Fruit fly (Drosophila melanogaster) whole organism, embryonic: ENCODE data around the gene Ppat-Dpck.

Experiments used
- Ada2b ChIP-seq: fragments of 200-800 bp; sonication (Bioruptor generic); IDR thresholded peaks from 2 replicates; pipeline ENCODE4 v1.3.6; 2022; ENCODE audit warnings: missing biosample characterization, missing genetic modification characterization
- C15 ChIP-seq: fragments of 200-800 bp; sonication (Bioruptor generic); IDR thresholded peaks from 3 replicates; pipeline ENCODE4 v1.3.6; 2022; ENCODE audit warnings: missing biosample characterization, missing genetic modification characterization
- CG10274 ChIP-seq: fragments of 200-800 bp; sonication (Bioruptor generic); optimal IDR thresholded peaks from 3 replicates; lab custom pipeline; 2017; ENCODE audit warnings: missing biosample characterization, mild to moderate bottlenecking, missing genetic modification characterization
- CG13296 ChIP-seq: fragments of 200-800 bp; sonication (Bioruptor generic); optimal IDR thresholded peaks from 3 replicates; lab custom pipeline; 2018; ENCODE audit warnings: missing biosample characterization, mild to moderate bottlenecking, missing genetic modification characterization
- CG13424 ChIP-seq: fragments of 200-800 bp; sonication (Bioruptor generic); optimal IDR thresholded peaks from 2 replicates; lab custom pipeline; 2019; ENCODE audit warnings: missing biosample characterization, mild to moderate bottlenecking, missing genetic modification characterization, moderate library complexity
- CG13894 ChIP-seq: fragments of 200-800 bp; sonication (Bioruptor generic); optimal IDR thresholded peaks from 3 replicates; lab custom pipeline; 2018; ENCODE audit warnings: missing biosample characterization, mild to moderate bottlenecking, missing genetic modification characterization, moderate library complexity
- CG1529 ChIP-seq: fragments of 200-800 bp; sonication (Bioruptor generic); optimal IDR thresholded peaks from 3 replicates; lab custom pipeline; 2018; ENCODE audit warnings: missing biosample characterization, missing genetic modification characterization
- CG1603 ChIP-seq: fragments of 200-800 bp; sonication (Bioruptor generic); optimal IDR thresholded peaks from 2 replicates; lab custom pipeline; 2019; ENCODE audit warnings: missing biosample characterization, mild to moderate bottlenecking, missing genetic modification characterization, moderate library complexity
- CG1647 ChIP-seq: fragments of 200-800 bp; sonication (Bioruptor generic); optimal IDR thresholded peaks from 3 replicates; lab custom pipeline; 2016; ENCODE audit warnings: missing biosample characterization, missing genetic modification characterization
- CG17359 ChIP-seq: fragments of 200-800 bp; sonication (Bioruptor generic); optimal IDR thresholded peaks from 3 replicates; lab custom pipeline; 2018; ENCODE audit warnings: missing biosample characterization, mild to moderate bottlenecking, missing genetic modification characterization, moderate library complexity
- CG2678 ChIP-seq: fragments of 200-800 bp; sonication (Bioruptor generic); optimal IDR thresholded peaks from 3 replicates; lab custom pipeline; 2019; ENCODE audit warnings: missing biosample characterization, mild to moderate bottlenecking, missing genetic modification characterization, moderate library complexity
- CG3065 ChIP-seq: fragments of 200-800 bp; sonication (Bioruptor generic); optimal IDR thresholded peaks from 2 replicates; lab custom pipeline; 2016; ENCODE audit warnings: missing biosample characterization, missing genetic modification characterization
- CG3281 ChIP-seq: fragments of 200-800 bp; sonication (Bioruptor generic); optimal IDR thresholded peaks from 3 replicates; lab custom pipeline; 2017; ENCODE audit warnings: missing biosample characterization, mild to moderate bottlenecking, missing genetic modification characterization
- CG34224 ChIP-seq: fragments of 200-800 bp; sonication (Bioruptor generic); IDR thresholded peaks from 3 replicates; pipeline ENCODE4 v1.3.6; 2022; ENCODE audit warnings: missing biosample characterization, missing genetic modification characterization; ENCODE audit not compliant: partially characterized antibody
- CG5245 ChIP-seq: fragments of 200-800 bp; sonication (Bioruptor generic); optimal IDR thresholded peaks from 3 replicates; lab custom pipeline; 2016; ENCODE audit warnings: missing biosample characterization, missing genetic modification characterization
- CG6272 ChIP-seq: fragments of 200-800 bp; sonication (Bioruptor generic); IDR thresholded peaks from 2 replicates; pipeline ENCODE4 v1.3.6; 2022; ENCODE audit warnings: missing biosample characterization, missing genetic modification characterization
- CG6683 ChIP-seq: fragments of 200-800 bp; sonication (Bioruptor generic); optimal IDR thresholded peaks from 2 replicates; lab custom pipeline; 2017; ENCODE audit warnings: missing biosample characterization, mild to moderate bottlenecking, missing genetic modification characterization, missing genetic modification reagents
- CG7372 ChIP-seq: fragments of 200-800 bp; sonication (Bioruptor generic); IDR thresholded peaks from 2 replicates; pipeline ENCODE4 v1.3.6; 2022; ENCODE audit warnings: missing biosample characterization, missing genetic modification characterization
- CG9932 ChIP-seq: fragments of 200-800 bp; sonication (Bioruptor generic); IDR thresholded peaks from 2 replicates; pipeline ENCODE4 v1.3.6; 2022; ENCODE audit warnings: missing biosample characterization, missing genetic modification characterization
- CHES-1-like ChIP-seq: fragments of 200-800 bp; sonication (Bioruptor generic); optimal IDR thresholded peaks from 2 replicates; lab custom pipeline; 2016; ENCODE audit warnings: missing biosample characterization, missing genetic modification characterization
- Dek ChIP-seq: fragments of 200-800 bp; sonication (Bioruptor generic); optimal IDR thresholded peaks from 3 replicates; lab custom pipeline; 2019; ENCODE audit warnings: missing biosample characterization, mild to moderate bottlenecking, missing genetic modification characterization, moderate library complexity
- Dref ChIP-seq: fragments of 200-800 bp; sonication (Bioruptor generic); IDR thresholded peaks from 2 replicates; pipeline ENCODE4 v1.3.6; 2022; ENCODE audit warnings: missing biosample characterization, missing genetic modification characterization
- H2.0 ChIP-seq: fragments of 200-800 bp; sonication (Bioruptor generic); IDR thresholded peaks from 2 replicates; pipeline ENCODE4 v1.3.6; 2022; ENCODE audit warnings: missing biosample characterization, missing genetic modification characterization
- Hsf ChIP-seq: fragments of 200-800 bp; sonication (Bioruptor generic); optimal IDR thresholded peaks from 3 replicates; lab custom pipeline; 2016; ENCODE audit warnings: missing biosample characterization, missing genetic modification characterization
- Med ChIP-seq: fragments of 200-800 bp; sonication (Bioruptor generic); peaks from one replicate; lab custom pipeline; 2016; ENCODE audit warnings: missing biosample characterization, missing genetic modification characterization, mild to moderate bottlenecking, inconsistent platforms, moderate library complexity
- Mrtf ChIP-seq: fragments of 200-800 bp; sonication (Bioruptor generic); IDR thresholded peaks from 3 replicates; pipeline ENCODE4 v1.3.6; 2022; ENCODE audit warnings: missing biosample characterization, missing genetic modification characterization
- NC2β ChIP-seq: fragments of 200-800 bp; sonication (Bioruptor generic); optimal IDR thresholded peaks from 2 replicates; lab custom pipeline; 2016; ENCODE audit warnings: missing biosample characterization, missing genetic modification characterization
- Neu2 ChIP-seq: fragments of 200-800 bp; sonication (Bioruptor generic); optimal IDR thresholded peaks from 3 replicates; lab custom pipeline; 2016; ENCODE audit warnings: missing biosample characterization, missing genetic modification characterization, borderline replicate concordance
- NfI ChIP-seq: fragments of 200-800 bp; sonication (Bioruptor generic); optimal IDR thresholded peaks from 3 replicates; lab custom pipeline; 2018; ENCODE audit warnings: missing biosample characterization, mild to moderate bottlenecking, missing genetic modification characterization, moderate library complexity
- Oaz ChIP-seq: fragments of 200-800 bp; sonication (Bioruptor generic); IDR thresholded peaks from 2 replicates; pipeline ENCODE4 v1.3.6; 2022; ENCODE audit warnings: missing biosample characterization, missing genetic modification characterization
- Side ChIP-seq: fragments of 200-800 bp; sonication (Bioruptor generic); optimal IDR thresholded peaks from 2 replicates; lab custom pipeline; 2016; ENCODE audit warnings: missing biosample characterization, missing genetic modification characterization
- Sry-β ChIP-seq: fragments of 200-800 bp; sonication (Bioruptor generic); optimal IDR thresholded peaks from 2 replicates; lab custom pipeline; 2018; ENCODE audit warnings: missing biosample characterization, mild to moderate bottlenecking, missing genetic modification characterization, moderate library complexity
- Xrp1 ChIP-seq: fragments of 200-800 bp; sonication (Bioruptor generic); IDR thresholded peaks from 2 replicates; pipeline ENCODE4 v1.3.6; 2022; ENCODE audit warnings: missing biosample characterization, missing genetic modification characterization
- al ChIP-seq: fragments of 200-800 bp; sonication (Bioruptor generic); IDR thresholded peaks from 2 replicates; pipeline ENCODE4 v1.3.6; 2022; ENCODE audit warnings: missing biosample characterization, missing genetic modification characterization
- amos ChIP-seq: fragments of 200-800 bp; sonication (Bioruptor generic); IDR thresholded peaks from 2 replicates; pipeline ENCODE4 v1.3.6; 2022; ENCODE audit warnings: missing biosample characterization, missing genetic modification characterization; ENCODE audit not compliant: partially characterized antibody
- ara ChIP-seq: fragments of 200-800 bp; sonication (Bioruptor generic); IDR thresholded peaks from 2 replicates; pipeline ENCODE4 v1.3.6; 2022; ENCODE audit warnings: missing biosample characterization, missing genetic modification characterization
- bowl ChIP-seq: fragments of 200-800 bp; sonication (Bioruptor generic); IDR thresholded peaks from 2 replicates; pipeline ENCODE4 v1.3.6; 2022; ENCODE audit warnings: missing biosample characterization, missing genetic modification characterization
- bsh ChIP-seq, 2 experiments: fragments of 200-800 bp; sonication (Bioruptor generic); optimal IDR thresholded peaks; 2 replicates each; lab custom pipeline; 2017 to 2018; ENCODE audit warnings: mild to moderate bottlenecking in 2 of 2, missing biosample characterization in 2 of 2, missing genetic modification characterization in 2 of 2, moderate library complexity in 1 of 2
- da ChIP-seq: fragments of 200-800 bp; sonication (Bioruptor generic); optimal IDR thresholded peaks from 2 replicates; lab custom pipeline; 2016; ENCODE audit warnings: missing biosample characterization, missing genetic modification characterization
- ems ChIP-seq: fragments of 200-800 bp; sonication (Bioruptor generic); optimal IDR thresholded peaks from 3 replicates; lab custom pipeline; 2016; ENCODE audit warnings: missing biosample characterization, missing genetic modification characterization
- eyg ChIP-seq: fragments of 200-800 bp; sonication (Bioruptor generic); optimal IDR thresholded peaks from 3 replicates; lab custom pipeline; 2016; ENCODE audit warnings: missing biosample characterization, missing genetic modification characterization
- gce ChIP-seq: fragments of 200-800 bp; sonication (Bioruptor generic); IDR thresholded peaks from 3 replicates; pipeline ENCODE4 v1.3.6; 2022; ENCODE audit warnings: missing biosample characterization, missing genetic modification characterization
- gfzf ChIP-seq: fragments of 200-800 bp; sonication (Bioruptor generic); optimal IDR thresholded peaks from 2 replicates; lab custom pipeline; 2016; ENCODE audit warnings: missing biosample characterization, mild to moderate bottlenecking, missing genetic modification characterization, moderate library complexity
- nmo ChIP-seq: fragments of 200-800 bp; sonication (Bioruptor generic); optimal IDR thresholded peaks from 2 replicates; lab custom pipeline; 2018; ENCODE audit warnings: missing biosample characterization, mild to moderate bottlenecking, missing genetic modification characterization, moderate library complexity
- nom ChIP-seq: fragments of 200-800 bp; sonication (Bioruptor generic); optimal IDR thresholded peaks from 2 replicates; lab custom pipeline; 2017; ENCODE audit warnings: missing biosample characterization, missing genetic modification characterization, mild to moderate bottlenecking, moderate library complexity, missing genetic modification reagents
- psq ChIP-seq: fragments of 200-800 bp; sonication (Bioruptor generic); optimal IDR thresholded peaks from 2 replicates; lab custom pipeline; 2017; ENCODE audit warnings: missing biosample characterization, missing genetic modification characterization
- schlank ChIP-seq: fragments of 200-800 bp; sonication (Bioruptor generic); optimal IDR thresholded peaks from 2 replicates; lab custom pipeline; 2018; ENCODE audit warnings: missing biosample characterization, mild to moderate bottlenecking, missing genetic modification characterization
- slbo ChIP-seq: fragments of 200-800 bp; sonication (Bioruptor generic); IDR thresholded peaks from 2 replicates; pipeline ENCODE4 v1.3.6; 2022; ENCODE audit warnings: missing biosample characterization, missing genetic modification characterization
- slou ChIP-seq: fragments of 200-800 bp; sonication (Bioruptor generic); optimal IDR thresholded peaks from 3 replicates; lab custom pipeline; 2016; ENCODE audit warnings: missing biosample characterization, missing genetic modification characterization
- stwl ChIP-seq: fragments of 200-800 bp; sonication (Bioruptor generic); optimal IDR thresholded peaks from 3 replicates; lab custom pipeline; 2018; ENCODE audit warnings: missing biosample characterization, mild to moderate bottlenecking, missing genetic modification characterization, moderate library complexity
- z ChIP-seq: fragments of 200-800 bp; sonication (Bioruptor generic); IDR thresholded peaks from 3 replicates; pipeline ENCODE4 v1.3.6; 2022; ENCODE audit warnings: missing biosample characterization, missing genetic modification characterization
- zfh2 ChIP-seq: fragments of 200-800 bp; sonication (Bioruptor generic); optimal IDR thresholded peaks from 2 replicates; lab custom pipeline; 2016; ENCODE audit warnings: missing biosample characterization, missing genetic modification characterization

Gene Ppat-Dpck

dm6 chr3L:5808101-5808433, 39.5 kb upstream of the Ppat-Dpck start (continued):
- no peak for TF ChIP-seq gfzf (GFP tag; lab: Kevin White, UChicago)
- TF ChIP-seq bowl (GFP tag; lab: Robert Waterston, UW), result no peak
- TF ChIP-seq CG13424 (tag; lab: Kevin White, UChicago), result peak; percentile 6
- peak; percentile 46 for TF ChIP-seq CG2678
- TF ChIP-seq psq (GFP tag; lab: Kevin White, UChicago), result no peak
- peak; percentile 42 for TF ChIP-seq zfh2
- TF ChIP-seq Sry-β (GFP tag; lab: Kevin White, UChicago), result no peak
- no peak for TF ChIP-seq CG1647 (GFP tag; lab: Kevin White, UChicago)
- peak; percentile 40 for TF ChIP-seq nmo
- peak; percentile 10 for TF ChIP-seq Side (GFP tag; lab: Kevin White, UChicago)
- peak; percentile 8 for TF ChIP-seq Dek (tag; lab: Kevin White, UChicago)
- peak; percentile 41 for TF ChIP-seq CG17359
- TF ChIP-seq CG34224 (GFP tag; lab: Robert Waterston, UW), result no peak
- no peak for TF ChIP-seq Oaz (GFP tag; lab: Robert Waterston, UW)
- TF ChIP-seq Mrtf, result no peak
- TF ChIP-seq CG10274 (GFP tag; lab: Kevin White, UChicago), result peak; percentile 41
- no peak for TF ChIP-seq CG6683
- TF ChIP-seq Xrp1, result 0 out of 2 replicates have a peak, but pooled peaks have one; percentile 9
- TF ChIP-seq CG1603, result no peak
- peak; percentile 54; the same call in 1 of the 2 replicates for TF ChIP-seq CG9932
- TF ChIP-seq NC2β (GFP tag; lab: Kevin White, UChicago), result no peak
- no peak for TF ChIP-seq H2.0 (GFP tag; lab: Robert Waterston, UW)
- TF ChIP-seq CG6272 (GFP tag; lab: Robert Waterston, UW), result no peak
- TF ChIP-seq nom (GFP tag; lab: Kevin White, UChicago), result peak; percentile 71
- TF ChIP-seq eyg (GFP tag; lab: Kevin White, UChicago), result no peak
- no peak for TF ChIP-seq stwl
- 0 out of 2 replicates have a peak, but pooled peaks have one; percentile 20 for TF ChIP-seq al (GFP tag; lab: Robert Waterston, UW)
- peak; percentile 56; the same call in 1 of the 2 replicates for TF ChIP-seq ara (GFP tag; lab: Robert Waterston, UW)
- no peak for TF ChIP-seq ems (GFP tag; lab: Kevin White, UChicago)
- TF ChIP-seq Neu2 (GFP tag; lab: Kevin White, UChicago), result no peak
- peak; percentile 29 to 54 for TF ChIP-seq bsh (GFP tag; optimal IDR thresholded peaks at IDR 0.05; lab: Kevin White, UChicago)
- peak; percentile 44 for TF ChIP-seq CG3281
- TF ChIP-seq slou (GFP tag; lab: Kevin White, UChicago), result no peak
- TF ChIP-seq Hsf, result no peak
- no peak for TF ChIP-seq amos
- TF ChIP-seq CHES-1-like, result no peak
- no peak for TF ChIP-seq gce (GFP tag; lab: Robert Waterston, UW)
- no peak for TF ChIP-seq CG13894 (tag; lab: Kevin White, UChicago)
- TF ChIP-seq CG13296 (GFP tag; lab: Kevin White, UChicago), result peak; percentile 4
- no peak for TF ChIP-seq Dref (GFP tag; lab: Robert Waterston, UW)
- no peak for TF ChIP-seq CG5245 (GFP tag; lab: Kevin White, UChicago)
- peak; percentile 36; the same call in 1 of the 2 replicates for TF ChIP-seq Ada2b (GFP tag; lab: Robert Waterston, UW)
- TF ChIP-seq z, result no peak
- no peak for TF ChIP-seq CG1529 (GFP tag; lab: Kevin White, UChicago)
- 0 out of 2 replicates have a peak, but pooled peaks have one; percentile 18 for TF ChIP-seq slbo (GFP tag; lab: Robert Waterston, UW)
- TF ChIP-seq CG3065, result no peak
- no peak for TF ChIP-seq CG7372 (GFP tag; lab: Robert Waterston, UW)
- no peak for TF ChIP-seq schlank (tag; lab: Kevin White, UChicago)
- peak; percentile 16 for TF ChIP-seq Med (GFP tag; lab: Kevin White, UChicago)
- TF ChIP-seq da (GFP tag; lab: Kevin White, UChicago), result no peak
- TF ChIP-seq NfI (GFP tag; lab: Kevin White, UChicago), result no peak
- no peak for TF ChIP-seq C15 (GFP tag; lab: Robert Waterston, UW)
